Worm (Caenorhabditis elegans) whole organism, late embryonic: ENCODE measurements around the gene F53A2.3.

ENCODE experiments used
- che-1 ChIP-seq: sonication (generic microtip); optimal IDR thresholded peaks from 2 replicates; lab custom pipeline; 2016; ENCODE audit warnings: mild to moderate bottlenecking, missing genetic modification characterization, missing compliant biosample characterization
- elt-4 ChIP-seq: sonication (generic microtip); optimal IDR thresholded peaks from 2 replicates; lab custom pipeline; 2016; ENCODE audit warnings: missing genetic modification characterization, missing compliant biosample characterization
- nhr-11 ChIP-seq: fragments of 150-350 bp; optimal IDR thresholded peaks from 2 replicates; lab custom pipeline; 2014; ENCODE audit warnings: missing biosample characterization, missing genetic modification characterization

DNA sequence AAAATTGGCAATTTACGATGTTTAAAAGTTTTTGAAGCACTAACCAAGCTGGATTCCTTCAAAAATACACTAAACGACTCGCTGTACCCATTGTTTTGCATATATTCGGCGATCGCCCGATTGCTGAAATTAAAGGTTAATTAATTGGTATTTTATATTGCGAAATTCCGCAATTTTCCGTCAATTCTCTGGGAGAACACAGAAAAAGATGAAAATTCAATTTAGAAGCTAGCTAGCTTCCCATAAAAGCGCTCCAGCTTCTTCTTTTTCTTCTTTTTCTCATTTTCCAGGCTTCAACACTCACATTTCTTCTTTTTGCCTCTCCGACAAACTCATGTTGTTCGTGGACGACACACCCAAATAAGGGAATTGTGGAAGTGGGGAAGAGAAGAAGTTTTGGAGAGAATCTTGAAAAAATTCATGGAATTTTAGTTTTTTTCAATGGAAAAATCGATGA, 36.8 kb upstream of the F53A2.3 start, which contains the start of gene lis-1:
- no peak for TF ChIP-seq che-1
- no peak for TF ChIP-seq nhr-11 (tag; lab: Kevin White, UChicago)
- no peak for TF ChIP-seq elt-4
